Fruit fly (Drosophila melanogaster) Kc167 (cell line): ENCODE results near the gene cysu.

Experiments
- Myc ChIP-seq: fragments of >200 bp; optimal IDR thresholded peaks from 2 replicates; lab custom pipeline; 2017; ENCODE audit warnings: missing external identifiers
- Sin3A ChIP-seq: fragments of >200 bp; optimal IDR thresholded peaks from 2 replicates; lab custom pipeline; 2018; ENCODE audit warnings: missing external identifiers
- h ChIP-seq: fragments of >200 bp; optimal IDR thresholded peaks from 3 replicates; lab custom pipeline; 2018; ENCODE audit warnings: missing external identifiers
- insv ChIP-seq: fragments of >200 bp; optimal IDR thresholded peaks from 3 replicates; lab custom pipeline; 2018; ENCODE audit warnings: missing external identifiers
- psq ChIP-seq: fragments of >200 bp; optimal IDR thresholded peaks from 2 replicates; lab custom pipeline; 2017; ENCODE audit warnings: missing external identifiers

DNA sequence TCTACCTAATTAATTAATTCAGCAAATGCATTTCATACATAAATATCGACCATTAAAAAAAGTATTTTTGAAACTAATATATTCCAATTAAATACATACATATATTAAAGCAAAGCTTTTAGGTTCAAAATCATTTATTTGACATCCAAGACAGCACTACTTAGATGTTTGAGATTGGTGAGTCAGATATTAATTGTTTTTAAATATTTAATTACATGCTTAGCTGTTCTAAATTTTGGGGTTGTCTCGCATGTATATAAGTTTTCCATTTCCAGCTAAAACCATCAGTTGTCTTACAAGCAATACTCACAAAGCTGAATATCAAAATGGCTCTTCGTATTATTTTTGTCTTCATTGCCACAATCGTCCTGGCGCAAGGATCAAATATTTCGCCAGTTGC, 7.1 kb upstream of the cysu start, which contains the start of gene CG42834:
- TF ChIP-seq Sin3A (lab: Kevin White, UChicago), result no peak
- TF ChIP-seq Myc (lab: Kevin White, UChicago), result no peak
- TF ChIP-seq insv (lab: Kevin White, UChicago), result no peak
- TF ChIP-seq h (lab: Kevin White, UChicago), result no peak
- no peak for TF ChIP-seq psq
